Fruit fly (Drosophila melanogaster) Kc167 (cell line): ENCODE data around the gene Elys.

Experiments
- Myc ChIP-seq: fragments of >200 bp; optimal IDR thresholded peaks from 2 replicates; lab custom pipeline; 2017; ENCODE audit warnings: missing external identifiers
- psq ChIP-seq: fragments of >200 bp; optimal IDR thresholded peaks from 2 replicates; lab custom pipeline; 2017; ENCODE audit warnings: missing external identifiers

DNA sequence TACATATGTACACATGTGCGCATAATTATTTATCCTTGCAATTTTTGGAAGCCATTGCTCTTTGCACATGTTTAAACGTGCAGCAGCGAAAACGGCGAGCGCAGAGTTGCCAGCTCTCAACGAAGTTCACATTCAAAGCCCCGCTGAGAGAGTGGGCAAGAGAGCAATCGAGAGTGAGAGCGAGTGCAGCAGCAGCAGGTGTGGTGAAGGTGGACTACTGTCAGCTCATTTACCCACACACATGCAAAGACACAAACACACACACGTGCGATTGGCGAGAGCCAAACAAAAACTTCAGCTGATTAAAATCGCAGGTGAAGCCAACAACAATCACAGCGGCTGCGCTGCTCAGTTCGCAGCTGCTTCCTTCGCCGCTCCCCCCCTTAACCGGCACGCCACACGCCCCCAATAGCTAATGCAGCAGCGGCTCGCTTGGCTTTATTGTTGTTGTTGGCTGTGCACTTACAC lies 20.7 kb upstream of the Elys start:
- TF ChIP-seq Myc (lab: Kevin White, UChicago): no peak
- no peak for TF ChIP-seq psq (lab: Kevin White, UChicago)
